Worm (Caenorhabditis elegans) whole organism, midembryonic: ENCODE data around the gene myo-6.

Experiments
- cog-1 ChIP-seq: sonication (generic microtip); optimal IDR thresholded peaks from 2 replicates; lab custom pipeline; 2016; ENCODE audit warnings: missing genetic modification characterization, missing compliant biosample characterization
- flt-1 ChIP-seq: fragments of 200-800 bp; sonication (Bioruptor generic); IDR thresholded peaks from 2 replicates; pipeline ENCODE4 v1.3.6; 2022; ENCODE audit warnings: missing genetic modification characterization, missing compliant biosample characterization
- ref-1 ChIP-seq: fragments of 200-800 bp; sonication (Bioruptor generic); conservative IDR thresholded peaks from 2 replicates; pipeline ENCODE4 v1.3.6; 2022; ENCODE audit warnings: missing genetic modification reagents, missing genetic modification characterization, missing compliant biosample characterization
- ztf-23 ChIP-seq: fragments of 200-800 bp; sonication (Bioruptor generic); IDR thresholded peaks from 2 replicates; pipeline ENCODE4 v1.3.6; 2022; ENCODE audit warnings: missing genetic modification reagents, missing genetic modification characterization, missing compliant biosample characterization

- TF ChIP-seq cog-1 (no peak), flt-1 (no peak), ref-1 (GFP tag; lab: Robert Waterston, UW) (no peak), ztf-23 (no peak)
These were observed 14.3 kb upstream of the myo-6 start, which contains the start of gene F11F1.1 for ce11 chrIII:13395262-13395661.
